Fruit fly (Drosophila melanogaster) whole organism, wandering third instar larva: ENCODE measurements around the gene Pka-C2.

Experiments used
- Abd-B ChIP-seq: fragments of >200 bp; optimal IDR thresholded peaks from 2 replicates; lab custom pipeline; 2017; ENCODE audit warnings: missing biosample characterization, missing genetic modification characterization
- CG32264 ChIP-seq: fragments of 200-800 bp; sonication (Bioruptor generic); optimal IDR thresholded peaks from 2 replicates; lab custom pipeline; 2016; ENCODE audit warnings: missing biosample characterization, missing genetic modification characterization
- CrebA ChIP-seq: fragments of 200-800 bp; sonication (Bioruptor generic); optimal IDR thresholded peaks from 2 replicates; lab custom pipeline; 2016; ENCODE audit warnings: missing biosample characterization, mild to moderate bottlenecking, missing genetic modification characterization, borderline replicate concordance
- Dfd ChIP-seq: fragments of >200 bp; optimal IDR thresholded peaks from 2 replicates; lab custom pipeline; 2017; ENCODE audit warnings: missing biosample characterization, missing genetic modification characterization
- GATAd ChIP-seq: sonication (Bioruptor generic); optimal IDR thresholded peaks from 2 replicates; lab custom pipeline; 2016; ENCODE audit warnings: missing biosample characterization, missing genetic modification characterization
- HLH106 ChIP-seq: fragments of 200-800 bp; optimal IDR thresholded peaks from 3 replicates; lab custom pipeline; 2019; ENCODE audit warnings: missing biosample characterization, mild to moderate bottlenecking, missing genetic modification characterization, moderate library complexity
- Hr78 ChIP-seq: fragments of >200 bp; optimal IDR thresholded peaks from 2 replicates; lab custom pipeline; 2017; ENCODE audit warnings: missing biosample characterization, missing genetic modification characterization
- Hr83 ChIP-seq: fragments of 200-300 bp; sonication (Bioruptor generic); optimal IDR thresholded peaks from 2 replicates; lab custom pipeline; 2016; ENCODE audit warnings: missing biosample characterization, mild to moderate bottlenecking, missing genetic modification characterization, moderate library complexity; ENCODE audit not compliant: poor library complexity, severe bottlenecking
- Jra ChIP-seq: sonication (Bioruptor generic); optimal IDR thresholded peaks from 2 replicates; lab custom pipeline; 2016; ENCODE audit warnings: missing biosample characterization, missing genetic modification characterization
- Mio ChIP-seq: sonication (Bioruptor generic); optimal IDR thresholded peaks from 2 replicates; lab custom pipeline; 2016; ENCODE audit warnings: missing biosample characterization, missing genetic modification characterization
- N ChIP-seq: fragments of >200 bp; optimal IDR thresholded peaks from 2 replicates; lab custom pipeline; 2018; ENCODE audit warnings: missing biosample characterization, missing external identifiers, missing genetic modification characterization
- OdsH ChIP-seq: fragments of 200-800 bp; sonication (Bioruptor generic); optimal IDR thresholded peaks from 2 replicates; lab custom pipeline; 2016; ENCODE audit warnings: missing biosample characterization, mild to moderate bottlenecking, missing genetic modification characterization
- Rel ChIP-seq, 2 experiments: fragments of 200-800 bp; sonication (Bioruptor generic) in 1 of 2; optimal IDR thresholded peaks; 2 replicates in 1 of 2; 3 replicates in 1 of 2; lab custom pipeline; 2016 to 2019; ENCODE audit warnings: mild to moderate bottlenecking in 2 of 2, missing biosample characterization in 2 of 2, missing genetic modification characterization in 2 of 2, moderate library complexity in 1 of 2
- Sp1 ChIP-seq: fragments of 200-800 bp; sonication (Bioruptor generic); optimal IDR thresholded peaks from 3 replicates; lab custom pipeline; 2019; ENCODE audit warnings: missing biosample characterization, mild to moderate bottlenecking, missing genetic modification characterization, moderate library complexity
- Vsx2 ChIP-seq: fragments of 200-300, 225-300 bp; sonication (Bioruptor generic); optimal IDR thresholded peaks from 2 replicates; lab custom pipeline; 2018; ENCODE audit warnings: missing biosample characterization, missing genetic modification characterization; ENCODE audit not compliant: partially characterized antibody
- br ChIP-seq: fragments of 200-800 bp; sonication (Bioruptor generic); optimal IDR thresholded peaks from 2 replicates; lab custom pipeline; 2016; ENCODE audit warnings: missing biosample characterization, missing genetic modification characterization
- brk ChIP-seq: fragments of 200-800 bp; sonication (Bioruptor generic); optimal IDR thresholded peaks from 2 replicates; lab custom pipeline; 2016; ENCODE audit warnings: missing biosample characterization, mild to moderate bottlenecking, missing genetic modification characterization
- dl ChIP-seq, 2 experiments: fragments of 175-275, 200-275 bp in 1 of 2; fragments of 200-275 bp in 1 of 2; sonication (Bioruptor generic); optimal IDR thresholded peaks; lab custom pipeline; 2018; ENCODE audit warnings: mild to moderate bottlenecking in 2 of 2, missing biosample characterization in 2 of 2, missing genetic modification characterization in 2 of 2, moderate library complexity in 2 of 2; ENCODE audit not compliant: partially characterized antibody in 2 of 2, insufficient read depth in 1 of 2
- dmrt93B ChIP-seq: fragments of 200-800 bp; sonication (Bioruptor generic); optimal IDR thresholded peaks from 2 replicates; lab custom pipeline; 2018; ENCODE audit warnings: missing biosample characterization, mild to moderate bottlenecking, missing genetic modification characterization
- dsf ChIP-seq: sonication (Bioruptor generic); optimal IDR thresholded peaks from 2 replicates; lab custom pipeline; 2016; ENCODE audit warnings: missing biosample characterization, missing genetic modification characterization, borderline replicate concordance
- foxo ChIP-seq, 2 experiments: fragments of 200-800 bp; sonication (Bioruptor generic); optimal IDR thresholded peaks; 2 replicates in 1 of 2; 3 replicates in 1 of 2; lab custom pipeline; 2016 to 2017; ENCODE audit warnings: missing biosample characterization in 2 of 2, missing genetic modification characterization in 2 of 2
- fru ChIP-seq: fragments of 200-800 bp; sonication (Bioruptor generic); optimal IDR thresholded peaks from 3 replicates; lab custom pipeline; 2016; ENCODE audit warnings: missing biosample characterization, mild to moderate bottlenecking, missing genetic modification characterization
- jim ChIP-seq: fragments of 175-275, 200-325 bp; sonication (Bioruptor generic); optimal IDR thresholded peaks from 2 replicates; lab custom pipeline; 2016; ENCODE audit warnings: missing biosample characterization, mild to moderate bottlenecking, missing genetic modification characterization
- lola ChIP-seq: fragments of >200 bp; optimal IDR thresholded peaks from 2 replicates; lab custom pipeline; 2017; ENCODE audit warnings: missing biosample characterization, missing genetic modification characterization
- pan ChIP-seq: fragments of >200 bp; optimal IDR thresholded peaks from 2 replicates; lab custom pipeline; 2017
- rgr ChIP-seq: fragments of 200-800 bp; sonication (Bioruptor generic); optimal IDR thresholded peaks from 3 replicates; lab custom pipeline; 2016; ENCODE audit warnings: missing biosample characterization, mild to moderate bottlenecking, missing genetic modification characterization
- sage ChIP-seq: fragments of 200-800 bp; sonication (Bioruptor generic); optimal IDR thresholded peaks from 2 replicates; lab custom pipeline; 2016; ENCODE audit warnings: missing biosample characterization, mild to moderate bottlenecking, missing genetic modification characterization
- sv ChIP-seq: fragments of 200-800 bp; sonication (Bioruptor generic); optimal IDR thresholded peaks from 3 replicates; lab custom pipeline; 2016; ENCODE audit warnings: missing biosample characterization, missing genetic modification characterization
- woc ChIP-seq: sonication (Bioruptor generic); optimal IDR thresholded peaks from 2 replicates; lab custom pipeline; 2016; ENCODE audit warnings: missing biosample characterization, mild to moderate bottlenecking, missing genetic modification characterization

Pka-C2 gene

dm6 chr3R:30714395-30714794 lies 17.5 kb upstream of the Pka-C2 start:
- no peak for TF ChIP-seq Vsx2
- no peak for TF ChIP-seq brk

dm6 chr3R:30710442-30710841 lies 13.5 kb upstream of the Pka-C2 start:
- TF ChIP-seq sv (GFP tag; lab: Kevin White, UChicago) (no peak), Hr83 (GFP tag; lab: Kevin White, UChicago) (no peak), Rel (GFP tag; optimal IDR thresholded peaks at IDR 0.05; lab: Kevin White, UChicago) (no peak), Rel (tag; optimal IDR thresholded peaks at IDR 0.05; lab: Kevin White, UChicago) (no peak), Hr78 (no peak), N (GFP tag; lab: Kevin White, UChicago) (no peak), dl (GFP tag; optimal IDR thresholded peaks at IDR 0.05; lab: Kevin White, UChicago; ENCODE audit: insufficient read depth in 1 of 2, partially characterized antibody in 2 of 2) (no peak), fru (GFP tag; lab: Kevin White, UChicago) (no peak)

dm6 chr3R:30709270-30709669 lies 12.3 kb upstream of the Pka-C2 start:
- TF ChIP-seq Rel (GFP tag; optimal IDR thresholded peaks at IDR 0.05; lab: Kevin White, UChicago) (no peak), Rel (tag; optimal IDR thresholded peaks at IDR 0.05; lab: Kevin White, UChicago) (no peak), GATAd (no peak), jim (no peak), foxo (GFP tag; optimal IDR thresholded peaks at IDR 0.05; lab: Kevin White, UChicago) (no peak), Abd-B (GFP tag; lab: Kevin White, UChicago) (no peak), Hr78 (no peak)
- TF ChIP-seq, all 38 proteins: peak for 0

dm6 chr3R:30706021-30706420 lies 9.1 kb upstream of the Pka-C2 start, which contains the start of gene CG31010:
Gene CG31010, minus strand, starts transcription at chr3R:30706121.
- no peak for TF ChIP-seq CG32264
- TF ChIP-seq pan (lab: Kevin White, UChicago) = no peak
- no peak for TF ChIP-seq Hr78
- TF ChIP-seq, all 38 proteins: peak for 0

dm6 chr3R:30699165-30699564 lies 2.2 kb upstream of the Pka-C2 start:
- no peak for TF ChIP-seq foxo (GFP tag; optimal IDR thresholded peaks at IDR 0.05; lab: Kevin White, UChicago)

- TF ChIP-seq Dfd (GFP tag; lab: Kevin White, UChicago) = no peak
- no peak for TF ChIP-seq dmrt93B (GFP tag; lab: Kevin White, UChicago)
- no peak for TF ChIP-seq Jra
- no peak for TF ChIP-seq rgr
- TF ChIP-seq fru (GFP tag; lab: Kevin White, UChicago) = no peak
- no peak for TF ChIP-seq OdsH (GFP tag; lab: Kevin White, UChicago)
- no peak for TF ChIP-seq Mio (GFP tag; lab: Kevin White, UChicago)
- no peak for TF ChIP-seq sage (GFP tag; lab: Kevin White, UChicago)
- no peak for TF ChIP-seq lola (GFP tag; lab: Kevin White, UChicago)
- no peak for TF ChIP-seq N (GFP tag; lab: Kevin White, UChicago)
- TF ChIP-seq GATAd = no peak
- TF ChIP-seq dl (GFP tag; optimal IDR thresholded peaks at IDR 0.05; lab: Kevin White, UChicago; ENCODE audit: insufficient read depth in 1 of 2, partially characterized antibody in 2 of 2) = no peak
- TF ChIP-seq Sp1 = no peak
- no peak for TF ChIP-seq CrebA (GFP tag; lab: Kevin White, UChicago)
- no peak for TF ChIP-seq br (GFP tag; lab: Kevin White, UChicago)
- TF ChIP-seq Rel (GFP tag; optimal IDR thresholded peaks at IDR 0.05; lab: Kevin White, UChicago) = no peak
- TF ChIP-seq Rel (tag; optimal IDR thresholded peaks at IDR 0.05; lab: Kevin White, UChicago) = no peak
- no peak for TF ChIP-seq woc
- TF ChIP-seq, all 38 proteins: peak for 0
These were observed 1.5 kb downstream of the Pka-C2 start, which contains the start of gene CG12069 for dm6 chr3R:30695398-30695797. Gene CG12069, minus strand, starts transcription at chr3R:30695498.

- no peak for TF ChIP-seq dsf (GFP tag; lab: Kevin White, UChicago)
- no peak for TF ChIP-seq HLH106 (tag; lab: Kevin White, UChicago)
- TF ChIP-seq Jra = no peak
These were observed 6.7 kb downstream of the Pka-C2 start, which contains the start of gene Spn100A for dm6 chr3R:30690251-30690650. Gene Spn100A, plus strand, starts transcription at chr3R:30690642.
